Fruit fly (Drosophila melanogaster) whole organism, embryonic: Measurements from ENCODE around the gene Polr2D.

ENCODE experiments used
- Aef1 ChIP-seq: fragments of 200-800 bp; sonication (Bioruptor generic); IDR thresholded peaks from 3 replicates; pipeline ENCODE4 v1.3.6; 2022; ENCODE audit warnings: missing biosample characterization, missing genetic modification characterization
- Asciz ChIP-seq: fragments of 200-800 bp; sonication (Bioruptor generic); optimal IDR thresholded peaks from 2 replicates; lab custom pipeline; 2017; ENCODE audit warnings: missing biosample characterization, mild to moderate bottlenecking, missing genetic modification characterization, missing genetic modification reagents
- B-H2 ChIP-seq: fragments of 200-800 bp; sonication (Bioruptor generic); optimal IDR thresholded peaks from 2 replicates; lab custom pipeline; 2018; ENCODE audit warnings: missing biosample characterization, mild to moderate bottlenecking, missing genetic modification characterization
- Blimp-1 ChIP-seq: fragments of 200-800 bp; sonication (Bioruptor generic); optimal IDR thresholded peaks from 3 replicates; lab custom pipeline; 2018; ENCODE audit warnings: missing biosample characterization, missing genetic modification characterization, mild to moderate bottlenecking, moderate library complexity, missing genetic modification reagents
- CG11696 ChIP-seq: fragments of 200-800 bp; sonication (Bioruptor generic); IDR thresholded peaks from 2 replicates; pipeline ENCODE4 v1.3.6; 2022; ENCODE audit warnings: missing biosample characterization, missing genetic modification characterization
- CG12071 ChIP-seq: fragments of 200-800 bp; sonication (Bioruptor generic); optimal IDR thresholded peaks from 3 replicates; lab custom pipeline; 2018; ENCODE audit warnings: missing biosample characterization, mild to moderate bottlenecking, missing genetic modification characterization
- CG12104 ChIP-seq: fragments of 200-800 bp; sonication (Bioruptor generic); optimal IDR thresholded peaks from 3 replicates; lab custom pipeline; 2016; ENCODE audit warnings: missing biosample characterization, missing genetic modification characterization
- CG13624 ChIP-seq: fragments of 200-800 bp; sonication (Bioruptor generic); optimal IDR thresholded peaks from 2 replicates; lab custom pipeline; 2016; ENCODE audit warnings: missing biosample characterization, missing genetic modification characterization
- CG14667 ChIP-seq: fragments of 200-800 bp; sonication (Bioruptor generic); IDR thresholded peaks from 2 replicates; pipeline ENCODE4 v1.3.6; 2022; ENCODE audit warnings: missing biosample characterization, missing genetic modification characterization
- CG15479 ChIP-seq: fragments of 200-800 bp; sonication (Bioruptor generic); optimal IDR thresholded peaks from 3 replicates; lab custom pipeline; 2019; ENCODE audit warnings: missing biosample characterization, mild to moderate bottlenecking, missing genetic modification characterization, moderate library complexity
- CG18476 ChIP-seq: fragments of 200-800 bp; sonication (Bioruptor generic); optimal IDR thresholded peaks from 2 replicates; lab custom pipeline; 2016; ENCODE audit warnings: missing biosample characterization, mild to moderate bottlenecking, missing genetic modification characterization
- CG18764 ChIP-seq: fragments of 200-800 bp; sonication (Bioruptor generic); optimal IDR thresholded peaks from 3 replicates; lab custom pipeline; 2016; ENCODE audit warnings: missing biosample characterization, missing genetic modification characterization
- CG34224 ChIP-seq: fragments of 200-800 bp; sonication (Bioruptor generic); IDR thresholded peaks from 3 replicates; pipeline ENCODE4 v1.3.6; 2022; ENCODE audit warnings: missing biosample characterization, missing genetic modification characterization; ENCODE audit not compliant: partially characterized antibody
- CG3726 ChIP-seq: fragments of 200-800 bp; sonication (Bioruptor generic); IDR thresholded peaks from 3 replicates; pipeline ENCODE4, ENCODE4 v1.3.6; 2022; ENCODE audit warnings: missing biosample characterization, missing genetic modification characterization
- CG4404 ChIP-seq: fragments of 200-800 bp; sonication (Bioruptor generic); IDR thresholded peaks from 2 replicates; pipeline ENCODE4 v1.3.6; 2022; ENCODE audit warnings: missing biosample characterization, missing genetic modification characterization
- CG4617 ChIP-seq: fragments of 200-800 bp; sonication (Bioruptor generic); optimal IDR thresholded peaks from 3 replicates; lab custom pipeline; 2016; ENCODE audit warnings: missing biosample characterization, missing genetic modification characterization, borderline replicate concordance
- CG7786 ChIP-seq: fragments of 200-800 bp; sonication (Bioruptor generic); optimal IDR thresholded peaks from 2 replicates; lab custom pipeline; 2016; ENCODE audit warnings: missing biosample characterization, missing genetic modification characterization
- CG9727 ChIP-seq: fragments of 200-800 bp; sonication (Bioruptor generic); optimal IDR thresholded peaks from 3 replicates; lab custom pipeline; 2017; ENCODE audit warnings: missing biosample characterization, mild to moderate bottlenecking, missing genetic modification characterization
- CG9876 ChIP-seq: fragments of 200-800 bp; sonication (Bioruptor generic); optimal IDR thresholded peaks from 2 replicates; lab custom pipeline; 2016; ENCODE audit warnings: missing biosample characterization, missing genetic modification characterization
- Dip2 ChIP-seq: fragments of 200-800 bp; sonication (Bioruptor generic); IDR thresholded peaks from 2 replicates; pipeline ENCODE4 v1.3.6; 2022; ENCODE audit warnings: missing biosample characterization, missing genetic modification characterization
- H2.0 ChIP-seq: fragments of 200-800 bp; sonication (Bioruptor generic); IDR thresholded peaks from 2 replicates; pipeline ENCODE4 v1.3.6; 2022; ENCODE audit warnings: missing biosample characterization, missing genetic modification characterization
- NC2β ChIP-seq: fragments of 200-800 bp; sonication (Bioruptor generic); optimal IDR thresholded peaks from 2 replicates; lab custom pipeline; 2016; ENCODE audit warnings: missing biosample characterization, missing genetic modification characterization
- Pdp1 ChIP-seq, 2 experiments: fragments of 200-800 bp; sonication (Bioruptor generic); optimal IDR thresholded peaks; 3 replicates each; lab custom pipeline; 2016; ENCODE audit warnings: missing biosample characterization in 2 of 2, missing genetic modification characterization in 2 of 2, mild to moderate bottlenecking in 1 of 2, moderate library complexity in 1 of 2
- Poxn ChIP-seq: fragments of 200-800 bp; sonication (Bioruptor generic); IDR thresholded peaks from 2 replicates; pipeline ENCODE4 v1.3.6; 2022; ENCODE audit warnings: missing biosample characterization, missing genetic modification characterization
- ac ChIP-seq: fragments of 200-800 bp; sonication (Bioruptor generic); optimal IDR thresholded peaks from 3 replicates; lab custom pipeline; 2017; ENCODE audit warnings: missing biosample characterization, mild to moderate bottlenecking, missing genetic modification characterization
- ap ChIP-seq: fragments of 200-800 bp; sonication (Bioruptor generic); IDR thresholded peaks from 2 replicates; pipeline ENCODE4 v1.3.6; 2022; ENCODE audit warnings: missing biosample characterization, missing genetic modification characterization
- caup ChIP-seq: fragments of 200-800 bp; sonication (Bioruptor generic); optimal IDR thresholded peaks from 3 replicates; lab custom pipeline; 2017; ENCODE audit warnings: missing biosample characterization, mild to moderate bottlenecking, missing genetic modification characterization, moderate library complexity; ENCODE audit not compliant: severe bottlenecking
- chinmo ChIP-seq: fragments of 200-800 bp; sonication (Bioruptor generic); IDR thresholded peaks from 4 replicates; pipeline ENCODE4 v1.3.6; 2022; ENCODE audit warnings: missing biosample characterization, missing genetic modification characterization; ENCODE audit not compliant: partially characterized antibody
- ci ChIP-seq: fragments of 200-800 bp; sonication (Bioruptor generic); IDR thresholded peaks from 3 replicates; pipeline ENCODE4 v1.3.6; 2022; ENCODE audit warnings: missing biosample characterization, missing genetic modification characterization
- cwo ChIP-seq: fragments of 200-800 bp; sonication (Bioruptor generic); optimal IDR thresholded peaks from 3 replicates; lab custom pipeline; 2017; ENCODE audit warnings: missing biosample characterization, missing genetic modification characterization, mild to moderate bottlenecking, moderate library complexity, missing genetic modification reagents
- emc ChIP-seq: fragments of 200-800 bp; sonication (Bioruptor generic); optimal IDR thresholded peaks from 2 replicates; lab custom pipeline; 2016; ENCODE audit warnings: missing biosample characterization, missing genetic modification characterization
- exex ChIP-seq: fragments of 200-800 bp; sonication (Bioruptor generic); optimal IDR thresholded peaks from 4 replicates; lab custom pipeline; 2018; ENCODE audit warnings: missing biosample characterization, mild to moderate bottlenecking, missing genetic modification characterization, moderate library complexity
- grn ChIP-seq: fragments of 200-800 bp; sonication (Bioruptor generic); optimal IDR thresholded peaks from 3 replicates; lab custom pipeline; 2017; ENCODE audit warnings: missing biosample characterization, missing genetic modification characterization
- gro ChIP-seq: fragments of 200-800 bp; sonication (Bioruptor generic); optimal IDR thresholded peaks from 2 replicates; lab custom pipeline; 2016; ENCODE audit warnings: missing biosample characterization, missing genetic modification characterization
- inv ChIP-seq: fragments of 200-800 bp; sonication (Bioruptor generic); IDR thresholded peaks from 2 replicates; pipeline ENCODE4 v1.3.6; 2022; ENCODE audit warnings: missing biosample characterization, missing genetic modification characterization; ENCODE audit not compliant: partially characterized antibody
- kah ChIP-seq: fragments of 200-800 bp; sonication (Bioruptor generic); optimal IDR thresholded peaks from 2 replicates; lab custom pipeline; 2018; ENCODE audit warnings: missing biosample characterization, mild to moderate bottlenecking, missing genetic modification characterization
- kay ChIP-seq: fragments of 200-800 bp; sonication (Bioruptor generic); optimal IDR thresholded peaks from 2 replicates; lab custom pipeline; 2016; ENCODE audit warnings: missing biosample characterization, missing genetic modification characterization
- mirr ChIP-seq: fragments of 200-800 bp; sonication (Bioruptor generic); optimal IDR thresholded peaks from 3 replicates; lab custom pipeline; 2018; ENCODE audit warnings: missing biosample characterization, mild to moderate bottlenecking, missing genetic modification characterization
- org-1 ChIP-seq: fragments of 200-800 bp; sonication (Bioruptor generic); optimal IDR thresholded peaks from 2 replicates; lab custom pipeline; 2017; ENCODE audit warnings: missing biosample characterization, missing genetic modification characterization
- pho ChIP-seq: fragments of 200-800 bp; sonication (Bioruptor generic); optimal IDR thresholded peaks from 2 replicates; lab custom pipeline; 2016; ENCODE audit warnings: missing biosample characterization, missing genetic modification characterization
- sd ChIP-seq: fragments of 200-800 bp; sonication (Bioruptor generic); optimal IDR thresholded peaks from 3 replicates; lab custom pipeline; 2018; ENCODE audit warnings: missing biosample characterization, mild to moderate bottlenecking, missing genetic modification characterization, moderate library complexity
- sens ChIP-seq: fragments of 200-800 bp; sonication (Bioruptor generic); peaks from one replicate; lab custom pipeline; 2016; ENCODE audit warnings: missing biosample characterization, missing genetic modification characterization
- sim ChIP-seq: fragments of 200-800 bp; sonication (Bioruptor generic); IDR thresholded peaks from 2 replicates; pipeline ENCODE4 v1.3.6; 2022; ENCODE audit warnings: missing biosample characterization, missing genetic modification characterization
- sug ChIP-seq: fragments of 200-800 bp; optimal IDR thresholded peaks from 2 replicates; lab custom pipeline; 2019; ENCODE audit warnings: missing biosample characterization, mild to moderate bottlenecking, missing genetic modification characterization, moderate library complexity
- tgo ChIP-seq: fragments of 200-800 bp; sonication (Bioruptor generic); IDR thresholded peaks from 3 replicates; pipeline ENCODE4 v1.3.6; 2022; ENCODE audit warnings: missing biosample characterization, missing genetic modification characterization
- ttk ChIP-seq: fragments of 200-800 bp; sonication (Bioruptor generic); IDR thresholded peaks from 2 replicates; pipeline ENCODE4 v2.1.2; 2022; ENCODE audit warnings: missing biosample characterization, missing genetic modification characterization
- tx ChIP-seq: fragments of 200-800 bp; sonication (Bioruptor generic); optimal IDR thresholded peaks from 2 replicates; lab custom pipeline; 2016; ENCODE audit warnings: missing biosample characterization, missing genetic modification characterization
- wek ChIP-seq: fragments of 200-800 bp; sonication (Bioruptor generic); optimal IDR thresholded peaks from 3 replicates; lab custom pipeline; 2018; ENCODE audit warnings: missing biosample characterization, mild to moderate bottlenecking, missing genetic modification characterization, moderate library complexity
- wor ChIP-seq: fragments of 200-800 bp; sonication (Bioruptor generic); IDR thresholded peaks from 2 replicates; pipeline ENCODE4 v1.3.6; 2022; ENCODE audit warnings: missing biosample characterization, missing genetic modification characterization

Gene Polr2D

dm6 chr3R:18283441-18283840 lies 28.2 kb upstream of the Polr2D start, which contains the start of the genes CG14312 and CG8064 (continued):
- no peak for TF ChIP-seq ci
- TF ChIP-seq CG3726 (GFP tag; lab: Robert Waterston, UW) = no peak
- TF ChIP-seq tx (GFP tag; lab: Kevin White, UChicago) = no peak
- no peak for TF ChIP-seq Dip2 (GFP tag; lab: Robert Waterston, UW)
- TF ChIP-seq B-H2 (GFP tag; lab: Kevin White, UChicago) = peak; percentile 4
- no peak for TF ChIP-seq CG18764
- no peak for TF ChIP-seq H2.0 (GFP tag; lab: Robert Waterston, UW)
- no peak for TF ChIP-seq CG4404 (GFP tag; lab: Robert Waterston, UW)
- TF ChIP-seq NC2β (GFP tag; lab: Kevin White, UChicago) = peak; percentile 31
- TF ChIP-seq kah (GFP tag; lab: Kevin White, UChicago) = no peak
- TF ChIP-seq CG9727 (GFP tag; lab: Kevin White, UChicago) = no peak
- TF ChIP-seq sens (GFP tag; lab: Kevin White, UChicago) = no peak
- peak; percentile 41; the same call in 1 of the 2 replicates for TF ChIP-seq inv (GFP tag; lab: Robert Waterston, UW)
- no peak for TF ChIP-seq CG7786 (GFP tag; lab: Kevin White, UChicago)
- peak; percentile 46; the same call in 1 of the 3 replicates for TF ChIP-seq CG34224 (GFP tag; lab: Robert Waterston, UW)
- TF ChIP-seq wor (GFP tag; lab: Robert Waterston, UW) = no peak
- no peak for TF ChIP-seq ac (GFP tag; lab: Kevin White, UChicago)
- TF ChIP-seq kay = no peak
- TF ChIP-seq CG12104 (GFP tag; lab: Kevin White, UChicago) = no peak
- TF ChIP-seq CG9876 (GFP tag; lab: Kevin White, UChicago) = no peak
- no peak for TF ChIP-seq emc (GFP tag; lab: Kevin White, UChicago)
- TF ChIP-seq Aef1 (GFP tag; lab: Robert Waterston, UW) = no peak
- TF ChIP-seq pho (GFP tag; lab: Kevin White, UChicago) = no peak
- TF ChIP-seq org-1 (GFP tag; lab: Kevin White, UChicago) = no peak
- no peak for TF ChIP-seq caup (GFP tag; lab: Kevin White, UChicago)

- TF ChIP-seq mirr = peak; percentile 26
- TF ChIP-seq exex (tag; lab: Kevin White, UChicago) = peak; percentile 66
- TF ChIP-seq tgo (GFP tag; lab: Robert Waterston, UW) = no peak
- peak; percentile 71 for TF ChIP-seq cwo
- TF ChIP-seq CG15479 (GFP tag; lab: Kevin White, UChicago) = peak; percentile 99
- peak in 1 of 2 experiments; percentile 14 for TF ChIP-seq Pdp1 (GFP tag; optimal IDR thresholded peaks at IDR 0.05; lab: Kevin White, UChicago)
- TF ChIP-seq sug (tag; lab: Kevin White, UChicago) = peak; percentile 72
- TF ChIP-seq chinmo (GFP tag; lab: Robert Waterston, UW) = 0 out of 4 replicates have a peak, but pooled peaks have one; percentile 11
- no peak for TF ChIP-seq CG14667 (GFP tag; lab: Robert Waterston, UW)
- TF ChIP-seq grn (GFP tag; lab: Kevin White, UChicago) = peak; percentile 64
- TF ChIP-seq CG18476 (GFP tag; lab: Kevin White, UChicago) = no peak
Measured at dm6 chr3R:18280866-18281473, 25.7 kb upstream of the Polr2D start.

dm6 chr3R:18280133-18280532 lies 24.8 kb upstream of the Polr2D start:
- TF ChIP-seq ap (GFP tag; lab: Robert Waterston, UW) (no peak), wek (no peak), Asciz (GFP tag; lab: Kevin White, UChicago) (no peak), CG12071 (GFP tag; lab: Kevin White, UChicago) (no peak), sd (tag; lab: Kevin White, UChicago) (peak; percentile 62), Poxn (GFP tag; lab: Robert Waterston, UW) (no peak), CG13624 (GFP tag; lab: Kevin White, UChicago) (no peak), CG4617 (GFP tag; lab: Kevin White, UChicago) (no peak), ttk (GFP tag; lab: Robert Waterston, UW) (no peak), CG11696 (GFP tag; lab: Robert Waterston, UW) (no peak), Blimp-1 (GFP tag; lab: Kevin White, UChicago) (no peak), exex (tag; lab: Kevin White, UChicago) (peak; percentile 40), gro (GFP tag; lab: Kevin White, UChicago) (peak; percentile 7), sim (GFP tag; lab: Robert Waterston, UW) (no peak), mirr (peak; percentile 2)
